Fruit fly (Drosophila melanogaster): Measurements from ENCODE around the gene C15.

The C15 gene

DNA sequence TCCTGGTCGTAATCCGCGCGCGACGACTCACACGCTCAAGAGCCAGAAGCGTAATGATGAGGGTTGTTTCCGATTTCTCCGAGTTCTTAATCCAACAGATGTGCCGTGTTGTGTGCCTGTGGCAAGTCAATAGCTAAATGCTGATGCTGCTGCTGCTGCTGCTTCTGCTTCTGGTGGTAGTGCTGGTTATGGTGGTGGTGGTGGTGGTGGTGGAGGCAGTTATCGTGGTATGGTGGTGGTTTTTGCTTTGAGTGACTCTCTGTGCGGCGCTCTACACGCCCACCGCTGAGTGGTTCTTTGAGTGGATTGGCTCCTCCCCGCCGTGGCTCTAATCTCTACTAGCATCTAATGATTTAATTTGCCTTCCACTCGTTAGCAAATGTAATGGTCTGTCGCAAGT, 57.3 kb downstream of the C15 start, which contains the start of gene slou:
Gene slou (minus strand): TSS at position 131 of the 400 bp plus-strand sequence.
- TF ChIP-seq Ets96B (tag; optimal IDR thresholded peaks at IDR 0.05), result no peak

DNA sequence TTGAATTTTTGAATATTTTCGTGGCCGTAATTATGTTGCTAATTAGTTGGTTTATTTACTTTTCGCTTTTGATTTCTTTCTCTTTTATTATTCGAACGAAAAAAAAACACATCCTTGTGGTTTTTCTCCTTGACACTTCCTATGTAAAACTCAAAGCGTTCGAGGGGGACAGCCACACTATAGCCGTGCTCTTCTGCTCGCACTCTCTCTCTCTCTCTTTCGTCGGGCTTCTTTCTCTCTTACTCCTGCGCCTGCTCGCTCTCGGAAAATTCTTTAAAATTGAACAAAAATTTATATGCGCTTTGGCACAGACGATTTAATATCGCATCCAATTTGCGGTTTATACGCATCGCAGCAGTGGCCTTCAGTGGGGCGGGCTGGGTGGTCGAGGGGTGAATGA, 58.1 kb downstream of the C15 start:
- TF ChIP-seq Ets21C (GFP tag; optimal IDR thresholded peaks at IDR 0.05) (no peak), CG6854 (GFP tag; optimal IDR thresholded peaks at IDR 0.05) (no peak), net (GFP tag; optimal IDR thresholded peaks at IDR 0.05) (no peak), CG6808 (GFP tag; optimal IDR thresholded peaks at IDR 0.05) (no peak), Blimp-1 (GFP tag; optimal IDR thresholded peaks at IDR 0.05) (no peak)

DNA sequence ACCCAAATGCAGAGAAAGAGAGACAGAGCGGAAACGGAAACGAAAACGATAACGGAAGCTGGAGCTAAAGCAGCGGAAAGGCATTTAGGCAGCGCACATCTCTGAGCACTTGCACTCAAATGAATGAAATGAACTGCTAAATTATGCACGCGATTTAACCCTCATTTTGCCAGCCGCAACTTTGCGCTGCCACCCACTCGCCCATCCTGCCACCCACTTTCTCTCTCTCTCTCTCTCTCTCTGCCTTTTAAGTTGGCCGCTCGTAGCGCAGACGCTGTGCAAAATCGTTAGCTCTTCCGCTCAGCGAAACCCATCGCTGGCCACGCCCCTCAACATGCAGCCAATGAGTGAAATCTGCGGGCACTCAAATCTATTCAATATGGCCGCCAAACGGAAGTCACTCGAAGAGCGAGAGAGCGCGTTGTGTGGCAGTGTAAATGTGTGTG, 61.7 kb downstream of the C15 start:
- TF ChIP-seq CG6808 (GFP tag; optimal IDR thresholded peaks at IDR 0.05), result peak; percentile 5
- TF ChIP-seq net (GFP tag; optimal IDR thresholded peaks at IDR 0.05), result no peak
- no peak for TF ChIP-seq CG34406 (GFP tag; optimal IDR thresholded peaks at IDR 0.05)
- TF ChIP-seq CG9139 (GFP tag; optimal IDR thresholded peaks at IDR 0.05), result peak; percentile 19
- no peak for TF ChIP-seq Eip93F (GFP tag; optimal IDR thresholded peaks at IDR 0.05)
- no peak for TF ChIP-seq Gug (GFP tag; IDR thresholded peaks at IDR 0.05)
- no peak for TF ChIP-seq achi (GFP tag; optimal IDR thresholded peaks at IDR 0.05)
- peak; percentile 19 for TF ChIP-seq CG3919 (GFP tag; optimal IDR thresholded peaks at IDR 0.05)
- TF ChIP-seq ss (GFP tag; optimal IDR thresholded peaks at IDR 0.05), result peak in 1 of 2 experiments; percentile 2
- TF ChIP-seq Hr39 (GFP tag; optimal IDR thresholded peaks at IDR 0.05), result no peak
- TF ChIP-seq CG15336 (GFP tag; IDR thresholded peaks at IDR 0.05), result peak; percentile 24; the same call in 1 of the 2 replicates
- peak; percentile 30 for TF ChIP-seq svp (GFP tag)
- TF ChIP-seq CG11294 (GFP tag; IDR thresholded peaks at IDR 0.05), result no peak
